Comparison of ENCODE assay signal across 5 fruit fly cellular contexts in genomic region chr2L:7810519-7810918, dm6.
TF ChIP-seq lines count a peak whose summit lies in the region.

Gene Cdc14, minus strand, starts transcription at chr2L:7810703.

- no peak for TF ChIP-seq CTCF in whole organism, embryonic (GFP tag; optimal IDR thresholded peaks at IDR 0.05; lab: Kevin White, UChicago)

TF ChIP-seq in whole organism, adult, 20 proteins besides CTCF, POLR2A, EP300 and RAD21:
- peak; percentile 22 for TF ChIP-seq bab1 (GFP tag; optimal IDR thresholded peaks at IDR 0.05; lab: Kevin White, UChicago)
- peak; percentile 63 for TF ChIP-seq kay (GFP tag; lab: Kevin White, UChicago; ENCODE audit: borderline replicate concordance)
- no peak for TF ChIP-seq CG5204 (GFP tag; optimal IDR thresholded peaks at IDR 0.05; lab: Kevin White, UChicago)
- TF ChIP-seq CG7101 (tag; optimal IDR thresholded peaks at IDR 0.05; lab: Kevin White, UChicago), result peak; percentile 27
- peak; percentile 14 for TF ChIP-seq Mnt (GFP tag; optimal IDR thresholded peaks at IDR 0.05; lab: Kevin White, UChicago)

TF ChIP-seq in whole organism, embryonic, 481 proteins besides CTCF, POLR2A, EP300 and RAD21 (continues in another document):
- TF ChIP-seq aop (GFP tag; IDR thresholded peaks at IDR 0.05; lab: Robert Waterston, UW) (no peak), ftz-f1 (GFP tag; optimal IDR thresholded peaks at IDR 0.05; lab: Kevin White, UChicago) (no peak), CG42726 (GFP tag; IDR thresholded peaks at IDR 0.05; lab: Robert Waterston, UW; ENCODE audit: partially characterized antibody) (peak; percentile 53; the same call in 1 of the 2 replicates), MBD-R2 (GFP tag; IDR thresholded peaks at IDR 0.05; lab: Robert Waterston, UW) (peak; percentile 7; the same call in 1 of the 2 replicates), Atf6 (GFP tag; IDR thresholded peaks at IDR 0.05; lab: Robert Waterston, UW) (no peak), sqz (GFP tag; optimal IDR thresholded peaks at IDR 0.05; lab: Kevin White, UChicago) (no peak), h (optimal IDR thresholded peaks at IDR 0.05; lab: Kevin White, UChicago) (no peak), bigmax (GFP tag; optimal IDR thresholded peaks at IDR 0.05; lab: Kevin White, UChicago) (no peak), Sox102F (GFP tag; optimal IDR thresholded peaks at IDR 0.05; lab: Kevin White, UChicago) (no peak), chinmo (GFP tag; IDR thresholded peaks at IDR 0.05; lab: Robert Waterston, UW; ENCODE audit: partially characterized antibody) (peak; percentile 77; the same call in 2 of the 4 replicates), TFAM (GFP tag; optimal IDR thresholded peaks at IDR 0.05; lab: Kevin White, UChicago) (no peak), Dref (GFP tag; IDR thresholded peaks at IDR 0.05; lab: Robert Waterston, UW) (peak; percentile 72), CG17359 (tag; optimal IDR thresholded peaks at IDR 0.05; lab: Kevin White, UChicago) (peak; percentile 8), CG7987 (GFP tag; optimal IDR thresholded peaks at IDR 0.05; lab: Kevin White, UChicago) (peak; percentile 46), vnd (GFP tag; IDR thresholded peaks at IDR 0.05; lab: Robert Waterston, UW; ENCODE audit: partially characterized antibody) (0 out of 3 replicates have a peak, but pooled peaks have one; percentile 34), CG11093 (GFP tag; IDR thresholded peaks at IDR 0.05; lab: Robert Waterston, UW) (no peak), CG14710 (tag; optimal IDR thresholded peaks at IDR 0.05; lab: Kevin White, UChicago) (peak; percentile 52), pros (GFP tag; optimal IDR thresholded peaks at IDR 0.05; lab: Kevin White, UChicago) (no peak), abd-A (tag; optimal IDR thresholded peaks at IDR 0.05; lab: Kevin White, UChicago) (peak; percentile 52), Taf1 (GFP tag; IDR thresholded peaks at IDR 0.05; lab: Robert Waterston, UW) (no peak)

TF ChIP-seq in whole organism, prepupa, 60 proteins besides CTCF, POLR2A, EP300 and RAD21:
- TF ChIP-seq dsx (GFP tag; optimal IDR thresholded peaks at IDR 0.05; lab: Kevin White, UChicago; ENCODE audit: poor library complexity, severe bottlenecking), result peak; percentile 1
- TF ChIP-seq CG1621 (tag; optimal IDR thresholded peaks at IDR 0.05; lab: Kevin White, UChicago), result peak; percentile 95
- peak; percentile 10 for TF ChIP-seq CG9139 (GFP tag; optimal IDR thresholded peaks at IDR 0.05; lab: Kevin White, UChicago)
- no peak for TF ChIP-seq fkh (GFP tag; optimal IDR thresholded peaks at IDR 0.05; lab: Kevin White, UChicago)
- TF ChIP-seq pdm3 (GFP tag; optimal IDR thresholded peaks at IDR 0.05; lab: Kevin White, UChicago), result no peak
- peak; percentile 43; the same call in 2 of the 3 replicates for TF ChIP-seq CG6163 (GFP tag; IDR thresholded peaks at IDR 0.05; lab: Robert Waterston, UW)
- TF ChIP-seq Sox102F (GFP tag; optimal IDR thresholded peaks at IDR 0.05; lab: Kevin White, UChicago), result peak; percentile 51
- TF ChIP-seq CG6854 (GFP tag; optimal IDR thresholded peaks at IDR 0.05; lab: Kevin White, UChicago), result peak; percentile 9
- peak; percentile 29 for TF ChIP-seq CG3919 (GFP tag; optimal IDR thresholded peaks at IDR 0.05; lab: Kevin White, UChicago)

TF ChIP-seq in whole organism, pupa, 21 proteins besides CTCF, POLR2A, EP300 and RAD21:
- TF ChIP-seq Pif1B (GFP tag; optimal IDR thresholded peaks at IDR 0.05; lab: Kevin White, UChicago) (peak; percentile 16), Ets98B (GFP tag; IDR thresholded peaks at IDR 0.05; lab: Robert Waterston, UW) (peak; percentile 18; the same call in 1 of the 2 replicates), CG9948 (tag; optimal IDR thresholded peaks at IDR 0.05; lab: Kevin White, UChicago) (no peak), EcR (GFP tag; optimal IDR thresholded peaks at IDR 0.05; lab: Kevin White, UChicago) (peak; percentile 17), CG14655 (GFP tag; optimal IDR thresholded peaks at IDR 0.05; lab: Kevin White, UChicago) (no peak)

TF ChIP-seq in whole organism, wandering third instar larva, 38 proteins besides CTCF, POLR2A, EP300 and RAD21:
- TF ChIP-seq br (GFP tag; optimal IDR thresholded peaks at IDR 0.05; lab: Kevin White, UChicago) (peak; percentile 6), Dfd (GFP tag; optimal IDR thresholded peaks at IDR 0.05; lab: Kevin White, UChicago) (no peak), Vsx2 (GFP tag; optimal IDR thresholded peaks at IDR 0.05; lab: Kevin White, UChicago; ENCODE audit: partially characterized antibody) (peak; percentile 28), fru (GFP tag; optimal IDR thresholded peaks at IDR 0.05; lab: Kevin White, UChicago) (peak; percentile 5), foxo (GFP tag; optimal IDR thresholded peaks at IDR 0.05; lab: Kevin White, UChicago) (peak in 1 of 2 experiments; percentile 4), pan (optimal IDR thresholded peaks at IDR 0.05; lab: Kevin White, UChicago) (no peak), dsf (GFP tag; optimal IDR thresholded peaks at IDR 0.05; lab: Kevin White, UChicago; ENCODE audit: borderline replicate concordance) (no peak), dmrt93B (GFP tag; optimal IDR thresholded peaks at IDR 0.05; lab: Kevin White, UChicago) (no peak), Abd-B (GFP tag; optimal IDR thresholded peaks at IDR 0.05; lab: Kevin White, UChicago) (no peak), Rel (GFP tag; optimal IDR thresholded peaks at IDR 0.05; lab: Kevin White, UChicago) (no peak), Rel (tag; optimal IDR thresholded peaks at IDR 0.05; lab: Kevin White, UChicago) (peak; percentile 59), Hr83 (GFP tag; optimal IDR thresholded peaks at IDR 0.05; lab: Kevin White, UChicago; ENCODE audit: poor library complexity, severe bottlenecking) (peak; percentile 60), brk (GFP tag; optimal IDR thresholded peaks at IDR 0.05; lab: Kevin White, UChicago) (no peak), Sp1 (GFP tag; optimal IDR thresholded peaks at IDR 0.05; lab: Kevin White, UChicago) (peak; percentile 3), psq (GFP tag; optimal IDR thresholded peaks at IDR 0.05; lab: Kevin White, UChicago) (no peak)
